Worm (Caenorhabditis elegans) whole organism, midembryonic: Measurements from ENCODE around the gene mig-15.

Source experiments
- T22C8.4 ChIP-seq: fragments of 200-800 bp; sonication (Bioruptor generic); IDR thresholded peaks from 2 replicates; pipeline ENCODE4 v1.3.6; 2022; ENCODE audit warnings: missing genetic modification characterization, missing compliant biosample characterization
- flt-1 ChIP-seq: fragments of 200-800 bp; sonication (Bioruptor generic); IDR thresholded peaks from 2 replicates; pipeline ENCODE4 v1.3.6; 2022; ENCODE audit warnings: missing genetic modification characterization, missing compliant biosample characterization
- klf-2 ChIP-seq: fragments of 200-800 bp; sonication (Bioruptor generic); conservative IDR thresholded peaks from 2 replicates; pipeline ENCODE4 v1.3.6; 2022; ENCODE audit warnings: missing genetic modification reagents, missing genetic modification characterization, missing compliant biosample characterization
- tab-1 ChIP-seq: fragments of 200-800 bp; sonication (Bioruptor generic); IDR thresholded peaks from 2 replicates; pipeline ENCODE4 v1.3.6; 2022; ENCODE audit warnings: missing genetic modification characterization, missing compliant biosample characterization
- ztf-23 ChIP-seq: fragments of 200-800 bp; sonication (Bioruptor generic); IDR thresholded peaks from 2 replicates; pipeline ENCODE4 v1.3.6; 2022; ENCODE audit warnings: missing genetic modification reagents, missing genetic modification characterization, missing compliant biosample characterization

- TF ChIP-seq T22C8.4 (GFP tag; lab: Robert Waterston, UW) (no peak), klf-2 (GFP tag; lab: Robert Waterston, UW) (no peak), flt-1 (GFP tag; lab: Robert Waterston, UW) (no peak), tab-1 (GFP tag; lab: Robert Waterston, UW) (no peak), ztf-23 (GFP tag; lab: Robert Waterston, UW) (no peak)
Observed at ce11 chrX:10474998-10475577, 46.6 kb upstream of the mig-15 start, which contains the start of gene elt-4.
